Fruit fly (Drosophila melanogaster): ENCODE measurements around the gene frtz.

dm6 chr2L:1728620-1728944, 12.9 kb upstream of the frtz start, which contains the start of gene Rrp40:
- TF ChIP-seq CTCF (optimal IDR thresholded peaks at IDR 0.05): no peak
- TF ChIP-seq CG8478 (optimal IDR thresholded peaks at IDR 0.05): no peak

Measured in S2 (cell line).